Fruit fly (Drosophila melanogaster) whole organism, embryonic: Measurements from ENCODE around the gene Gbeta76C.

Experiments
- Bgb ChIP-seq: fragments of 200-800 bp; sonication (Bioruptor generic); IDR thresholded peaks from 2 replicates; pipeline ENCODE4 v1.3.6; 2022; ENCODE audit warnings: missing biosample characterization, missing genetic modification characterization; ENCODE audit not compliant: partially characterized antibody
- CG10209 ChIP-seq: fragments of 200-800 bp; sonication (Bioruptor generic); optimal IDR thresholded peaks from 3 replicates; lab custom pipeline; 2017; ENCODE audit warnings: missing biosample characterization, mild to moderate bottlenecking, missing genetic modification characterization, missing genetic modification reagents
- CG1024 ChIP-seq: fragments of 200-800 bp; sonication (Bioruptor generic); IDR thresholded peaks from 2 replicates; pipeline ENCODE4 v1.3.6; 2022; ENCODE audit warnings: missing biosample characterization, missing genetic modification characterization
- CG10321 ChIP-seq: fragments of 200-800 bp; sonication (Bioruptor generic); IDR thresholded peaks from 2 replicates; pipeline ENCODE4 v1.3.6; 2022; ENCODE audit warnings: missing biosample characterization, missing genetic modification characterization
- CG10543 ChIP-seq: fragments of 200-800 bp; sonication (Bioruptor generic); optimal IDR thresholded peaks from 3 replicates; lab custom pipeline; 2017; ENCODE audit warnings: missing biosample characterization, mild to moderate bottlenecking, missing genetic modification characterization, moderate library complexity
- CG12155 ChIP-seq: fragments of 200-800 bp; sonication (Bioruptor generic); optimal IDR thresholded peaks from 3 replicates; lab custom pipeline; 2016; ENCODE audit warnings: missing biosample characterization, missing genetic modification characterization
- CG1233 ChIP-seq: fragments of 200-800 bp; sonication (Bioruptor generic); optimal IDR thresholded peaks from 4 replicates; lab custom pipeline; 2018; ENCODE audit warnings: missing biosample characterization, mild to moderate bottlenecking, missing genetic modification characterization
- CG13894 ChIP-seq: fragments of 200-800 bp; sonication (Bioruptor generic); optimal IDR thresholded peaks from 3 replicates; lab custom pipeline; 2018; ENCODE audit warnings: missing biosample characterization, mild to moderate bottlenecking, missing genetic modification characterization, moderate library complexity
- CG14014 ChIP-seq: fragments of 200-800 bp; sonication (Bioruptor generic); IDR thresholded peaks from 2 replicates; pipeline ENCODE4 v1.3.6; 2022; ENCODE audit warnings: missing biosample characterization, missing genetic modification characterization
- CG14965 ChIP-seq: fragments of 200-800 bp; sonication (Bioruptor generic); optimal IDR thresholded peaks from 2 replicates; lab custom pipeline; 2016; ENCODE audit warnings: missing biosample characterization, missing genetic modification characterization, borderline replicate concordance
- CG15696 ChIP-seq: fragments of 200-800 bp; sonication (Bioruptor generic); optimal IDR thresholded peaks from 2 replicates; lab custom pipeline; 2019; ENCODE audit warnings: missing biosample characterization, mild to moderate bottlenecking, missing genetic modification characterization, moderate library complexity
- CG16813 ChIP-seq: fragments of 200-800 bp; sonication (Bioruptor generic); IDR thresholded peaks from 3 replicates; pipeline ENCODE4 v1.3.6; 2022; ENCODE audit warnings: missing biosample characterization, missing genetic modification characterization; ENCODE audit not compliant: partially characterized antibody
- CG17912 ChIP-seq: fragments of 200-800 bp; sonication (Bioruptor generic); optimal IDR thresholded peaks from 2 replicates; lab custom pipeline; 2018; ENCODE audit warnings: missing biosample characterization, mild to moderate bottlenecking, missing genetic modification characterization
- CG2199 ChIP-seq: fragments of 200-800 bp; sonication (Bioruptor generic); IDR thresholded peaks from 3 replicates; pipeline ENCODE4 v1.3.6; 2022; ENCODE audit warnings: missing biosample characterization, missing genetic modification characterization
- CG2202 ChIP-seq: fragments of 200-800 bp; sonication (Bioruptor generic); optimal IDR thresholded peaks from 2 replicates; lab custom pipeline; 2018; ENCODE audit warnings: missing biosample characterization, mild to moderate bottlenecking, missing genetic modification characterization
- CG30403 ChIP-seq: fragments of 200-800 bp; sonication (Bioruptor generic); optimal IDR thresholded peaks from 3 replicates; lab custom pipeline; 2016; ENCODE audit warnings: missing biosample characterization, missing genetic modification characterization
- CG34376 ChIP-seq: fragments of 200-800 bp; sonication (Bioruptor generic); optimal IDR thresholded peaks from 2 replicates; lab custom pipeline; 2018; ENCODE audit warnings: missing biosample characterization, mild to moderate bottlenecking, missing genetic modification characterization
- CG4360 ChIP-seq: fragments of 200-800 bp; sonication (Bioruptor generic); IDR thresholded peaks from 2 replicates; pipeline ENCODE4 v1.3.6; 2022; ENCODE audit warnings: missing biosample characterization, missing genetic modification characterization
- CG6175 ChIP-seq: fragments of 200-800 bp; sonication (Bioruptor generic); IDR thresholded peaks from 3 replicates; pipeline ENCODE4 v1.3.6; 2022; ENCODE audit warnings: missing biosample characterization, missing genetic modification characterization
- CG7271 ChIP-seq: fragments of 200-800 bp; sonication (Bioruptor generic); optimal IDR thresholded peaks from 2 replicates; lab custom pipeline; 2018; ENCODE audit warnings: missing biosample characterization, mild to moderate bottlenecking, missing genetic modification characterization, moderate library complexity
- Dbx ChIP-seq: fragments of 200-800 bp; sonication (Bioruptor generic); IDR thresholded peaks from 3 replicates; pipeline ENCODE4 v1.3.6; 2022; ENCODE audit warnings: missing biosample characterization, missing genetic modification characterization
- Dp ChIP-seq: fragments of 200-800 bp; sonication (Bioruptor generic); optimal IDR thresholded peaks from 2 replicates; lab custom pipeline; 2018; ENCODE audit warnings: missing biosample characterization, mild to moderate bottlenecking, missing genetic modification characterization, moderate library complexity
- Dref ChIP-seq: fragments of 200-800 bp; sonication (Bioruptor generic); IDR thresholded peaks from 2 replicates; pipeline ENCODE4 v1.3.6; 2022; ENCODE audit warnings: missing biosample characterization, missing genetic modification characterization
- Fer1 ChIP-seq: fragments of 200-800 bp; sonication (Bioruptor generic); optimal IDR thresholded peaks from 2 replicates; lab custom pipeline; 2017; ENCODE audit warnings: missing biosample characterization, mild to moderate bottlenecking, missing genetic modification characterization
- Hey ChIP-seq: fragments of 200-800 bp; sonication (Bioruptor generic); optimal IDR thresholded peaks from 3 replicates; lab custom pipeline; 2018; ENCODE audit warnings: missing biosample characterization, mild to moderate bottlenecking, missing genetic modification characterization
- Hmr ChIP-seq: fragments of 200-800 bp; sonication (Bioruptor generic); optimal IDR thresholded peaks from 3 replicates; lab custom pipeline; 2017; ENCODE audit warnings: mild to moderate bottlenecking, missing biosample characterization, missing genetic modification reagents, missing genetic modification characterization
- Hr39 ChIP-seq: fragments of >200 bp; optimal IDR thresholded peaks from 2 replicates; lab custom pipeline; 2017
- Hr51 ChIP-seq, 2 experiments: fragments of 200-800 bp; sonication (Bioruptor generic); optimal IDR thresholded peaks; 2 replicates in 1 of 2; 3 replicates in 1 of 2; lab custom pipeline; 2016 to 2018; ENCODE audit warnings: missing biosample characterization in 2 of 2, missing genetic modification characterization in 2 of 2, mild to moderate bottlenecking in 1 of 2, moderate library complexity in 1 of 2
- Nf-YA ChIP-seq: fragments of 200-800 bp; sonication (Bioruptor generic); IDR thresholded peaks from 2 replicates; pipeline ENCODE4 v1.3.6; 2022; ENCODE audit warnings: missing biosample characterization, missing genetic modification characterization
- Rfx ChIP-seq: fragments of 200-800 bp; sonication (Bioruptor generic); IDR thresholded peaks from 2 replicates; pipeline ENCODE4 v1.3.6; 2022; ENCODE audit warnings: missing biosample characterization, missing genetic modification characterization
- Side ChIP-seq: fragments of 200-800 bp; sonication (Bioruptor generic); optimal IDR thresholded peaks from 2 replicates; lab custom pipeline; 2016; ENCODE audit warnings: missing biosample characterization, missing genetic modification characterization
- Vsx1 ChIP-seq: fragments of 200-800 bp; sonication (Bioruptor generic); optimal IDR thresholded peaks from 2 replicates; lab custom pipeline; 2017; ENCODE audit warnings: missing biosample characterization, mild to moderate bottlenecking, missing genetic modification characterization, missing genetic modification reagents
- bowl ChIP-seq: fragments of 200-800 bp; sonication (Bioruptor generic); IDR thresholded peaks from 2 replicates; pipeline ENCODE4 v1.3.6; 2022; ENCODE audit warnings: missing biosample characterization, missing genetic modification characterization
- chif ChIP-seq, 2 experiments: fragments of 200-800 bp; sonication (Bioruptor generic); optimal IDR thresholded peaks; 3 replicates each; lab custom pipeline; 2016; ENCODE audit warnings: missing biosample characterization in 2 of 2, missing genetic modification characterization in 2 of 2
- corto ChIP-seq: fragments of 200-800 bp; sonication (Bioruptor generic); optimal IDR thresholded peaks from 2 replicates; lab custom pipeline; 2016; ENCODE audit warnings: missing biosample characterization, mild to moderate bottlenecking, missing genetic modification characterization, moderate library complexity
- croc ChIP-seq: fragments of 200-800 bp; sonication (Bioruptor generic); conservative IDR thresholded peaks from 3 replicates; pipeline ENCODE4 v1.3.6; 2022; ENCODE audit warnings: missing biosample characterization, missing genetic modification characterization
- fru ChIP-seq: fragments of >200 bp; optimal IDR thresholded peaks from 2 replicates; lab custom pipeline; 2017
- insv ChIP-seq, 2 experiments: fragments of 200-800 bp; sonication (Bioruptor generic); optimal IDR thresholded peaks; 3 replicates each; lab custom pipeline; 2016 to 2018; ENCODE audit warnings: missing biosample characterization in 2 of 2, missing genetic modification characterization in 2 of 2
- ken ChIP-seq: fragments of 200-800 bp; sonication (Bioruptor generic); IDR thresholded peaks from 3 replicates; pipeline ENCODE4 v1.3.6; 2022; ENCODE audit warnings: missing biosample characterization, missing genetic modification characterization
- kni ChIP-seq: fragments of 200-800 bp; sonication (Bioruptor generic); optimal IDR thresholded peaks from 3 replicates; lab custom pipeline; 2017; ENCODE audit warnings: mild to moderate bottlenecking, missing biosample characterization, missing genetic modification reagents, missing genetic modification characterization
- lab ChIP-seq: fragments of 200-800 bp; sonication (Bioruptor generic); optimal IDR thresholded peaks from 3 replicates; lab custom pipeline; 2017; ENCODE audit warnings: missing biosample characterization, missing genetic modification characterization, mild to moderate bottlenecking, moderate library complexity, missing genetic modification reagents
- lmd ChIP-seq: fragments of 200-800 bp; sonication (Bioruptor generic); IDR thresholded peaks from 2 replicates; pipeline ENCODE4 v1.3.6; 2022; ENCODE audit warnings: missing biosample characterization, missing genetic modification characterization
- lov ChIP-seq, 2 experiments: fragments of 200-800 bp in 1 of 2; fragments of >200 bp in 1 of 2; sonication (Bioruptor generic) in 1 of 2; IDR thresholded peaks in 1 of 2; optimal IDR thresholded peaks in 1 of 2; 2 replicates in 1 of 2; 3 replicates in 1 of 2; pipeline versions ENCODE4 v1.3.6 to Lab custom; 2017 to 2022; ENCODE audit warnings: missing biosample characterization in 1 of 2, missing genetic modification characterization in 1 of 2
- oc ChIP-seq: fragments of 200-800 bp; sonication (Bioruptor generic); optimal IDR thresholded peaks from 2 replicates; lab custom pipeline; 2018; ENCODE audit warnings: missing biosample characterization, mild to moderate bottlenecking, missing genetic modification characterization, moderate library complexity
- org-1 ChIP-seq: fragments of 200-800 bp; sonication (Bioruptor generic); optimal IDR thresholded peaks from 2 replicates; lab custom pipeline; 2017; ENCODE audit warnings: missing biosample characterization, missing genetic modification characterization
- rib ChIP-seq: fragments of 200-800 bp; sonication (Bioruptor generic); IDR thresholded peaks from 2 replicates; pipeline ENCODE4 v1.3.6; 2022; ENCODE audit warnings: missing biosample characterization, missing genetic modification characterization
- sisA ChIP-seq: fragments of 200-800 bp; sonication (Bioruptor generic); IDR thresholded peaks from 2 replicates; pipeline ENCODE4 v1.3.6; 2022; ENCODE audit warnings: missing biosample characterization, missing genetic modification characterization
- slp2 ChIP-seq: fragments of 200-800 bp; sonication (Bioruptor generic); optimal IDR thresholded peaks from 2 replicates; lab custom pipeline; 2016; ENCODE audit warnings: missing biosample characterization, missing genetic modification characterization
- so ChIP-seq: fragments of 200-800 bp; sonication (Bioruptor generic); IDR thresholded peaks from 3 replicates; pipeline ENCODE4 v1.3.6; 2022; ENCODE audit warnings: missing biosample characterization, missing genetic modification characterization
- sr ChIP-seq: fragments of 200-800 bp; sonication (Bioruptor generic); IDR thresholded peaks from 3 replicates; pipeline ENCODE4 v1.3.6; 2022; ENCODE audit warnings: missing biosample characterization, missing genetic modification characterization
- sug ChIP-seq: fragments of 200-800 bp; optimal IDR thresholded peaks from 2 replicates; lab custom pipeline; 2019; ENCODE audit warnings: missing biosample characterization, mild to moderate bottlenecking, missing genetic modification characterization, moderate library complexity
- tll ChIP-seq, 2 experiments: fragments of 200-800 bp in 1 of 2; fragments of >200 bp in 1 of 2; sonication (Bioruptor generic) in 1 of 2; optimal IDR thresholded peaks; 2 replicates each; lab custom pipeline; 2017 to 2019; ENCODE audit warnings: missing biosample characterization in 2 of 2, missing genetic modification characterization in 2 of 2, mild to moderate bottlenecking in 1 of 2, moderate library complexity in 1 of 2

Gbeta76C gene

DNA sequence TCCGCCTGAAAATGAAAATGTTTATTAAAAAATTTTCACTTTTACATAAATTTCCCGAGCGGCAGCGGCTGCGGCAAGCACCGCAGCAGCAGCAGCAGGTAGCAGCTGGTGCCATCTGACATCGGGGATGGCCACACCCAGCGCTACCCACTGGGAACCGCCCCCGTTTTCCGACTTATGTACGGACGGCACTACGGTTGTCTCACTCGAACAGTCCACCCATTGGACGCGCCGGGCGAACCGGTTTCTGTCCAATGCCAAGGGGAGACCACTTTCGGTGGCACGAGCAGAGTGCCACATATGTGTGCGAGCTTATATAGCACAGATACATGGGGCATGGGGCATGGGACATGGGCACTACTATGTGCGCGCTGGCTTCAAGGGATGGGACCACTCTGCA lies 4.5 kb upstream of the Gbeta76C start (continued):
- TF ChIP-seq CG14965 (GFP tag; lab: Kevin White, UChicago), result no peak
- no peak for TF ChIP-seq fru (lab: Kevin White, UChicago)
- peak; percentile 39 for TF ChIP-seq Bgb (GFP tag; lab: Robert Waterston, UW)
- TF ChIP-seq CG34376 (GFP tag; lab: Kevin White, UChicago), result no peak
- no peak for TF ChIP-seq Side (GFP tag; lab: Kevin White, UChicago)
- TF ChIP-seq CG15696 (tag; lab: Kevin White, UChicago), result no peak
- TF ChIP-seq Rfx (GFP tag; lab: Robert Waterston, UW), result no peak
- no peak for TF ChIP-seq insv (GFP tag; optimal IDR thresholded peaks at IDR 0.05; lab: Kevin White, UChicago)
- TF ChIP-seq Hmr, result no peak
- TF ChIP-seq Dp (GFP tag; lab: Kevin White, UChicago), result no peak
- no peak for TF ChIP-seq slp2 (GFP tag; lab: Kevin White, UChicago)
- no peak for TF ChIP-seq Hey (tag; lab: Kevin White, UChicago)
- no peak for TF ChIP-seq bowl (GFP tag; lab: Robert Waterston, UW)
- no peak for TF ChIP-seq Vsx1
- TF ChIP-seq croc (GFP tag; lab: Robert Waterston, UW), result no peak
- TF ChIP-seq sisA (GFP tag; lab: Robert Waterston, UW), result no peak
- no peak for TF ChIP-seq ken (GFP tag; lab: Robert Waterston, UW)
- no peak for TF ChIP-seq Fer1 (GFP tag; lab: Kevin White, UChicago)
- no peak for TF ChIP-seq so (GFP tag; lab: Robert Waterston, UW)
- no peak for TF ChIP-seq CG30403 (GFP tag; lab: Kevin White, UChicago)
- no peak for TF ChIP-seq CG2202 (tag; lab: Kevin White, UChicago)
- no peak for TF ChIP-seq kni (GFP tag; lab: Kevin White, UChicago)
- TF ChIP-seq sr (GFP tag; lab: Robert Waterston, UW), result peak; percentile 84
- no peak for TF ChIP-seq CG6175 (GFP tag; lab: Robert Waterston, UW)
- TF ChIP-seq CG13894 (tag; lab: Kevin White, UChicago), result no peak
- no peak for TF ChIP-seq CG12155 (GFP tag; lab: Kevin White, UChicago)
- TF ChIP-seq Hr51 (GFP tag; optimal IDR thresholded peaks at IDR 0.05; lab: Kevin White, UChicago), result no peak
- no peak for TF ChIP-seq oc
- TF ChIP-seq org-1 (GFP tag; lab: Kevin White, UChicago), result no peak
- no peak for TF ChIP-seq CG14014
- TF ChIP-seq CG7271 (tag; lab: Kevin White, UChicago), result no peak
- peak; percentile 95 for TF ChIP-seq CG10321
- no peak for TF ChIP-seq CG4360 (GFP tag; lab: Robert Waterston, UW)
- TF ChIP-seq rib (GFP tag; lab: Robert Waterston, UW), result no peak
- TF ChIP-seq lmd (GFP tag; lab: Robert Waterston, UW), result no peak
- no peak for TF ChIP-seq lov (optimal IDR thresholded peaks at IDR 0.05; lab: Kevin White, UChicago)
- TF ChIP-seq lov (GFP tag; IDR thresholded peaks at IDR 0.05; lab: Robert Waterston, UW), result no peak
- TF ChIP-seq sug, result no peak
- TF ChIP-seq Dref, result no peak
- TF ChIP-seq CG16813 (GFP tag; lab: Robert Waterston, UW), result no peak
- TF ChIP-seq tll (GFP tag; optimal IDR thresholded peaks at IDR 0.05; lab: Kevin White, UChicago), result no peak
- TF ChIP-seq CG10543 (GFP tag; lab: Kevin White, UChicago), result no peak
- no peak for TF ChIP-seq corto
- no peak for TF ChIP-seq CG10209 (GFP tag; lab: Kevin White, UChicago)
- TF ChIP-seq Dbx (GFP tag; lab: Robert Waterston, UW), result no peak
- no peak for TF ChIP-seq CG1024
- no peak for TF ChIP-seq CG17912 (GFP tag; lab: Kevin White, UChicago)
- TF ChIP-seq CG2199 (GFP tag; lab: Robert Waterston, UW), result no peak
- TF ChIP-seq Nf-YA (GFP tag; lab: Robert Waterston, UW), result peak; percentile 96
- TF ChIP-seq lab (GFP tag; lab: Kevin White, UChicago), result no peak
- no peak for TF ChIP-seq chif (GFP tag; optimal IDR thresholded peaks at IDR 0.05; lab: Kevin White, UChicago)
- no peak for TF ChIP-seq Hr39 (lab: Kevin White, UChicago)
- no peak for TF ChIP-seq CG1233 (GFP tag; lab: Kevin White, UChicago)
